Worm (Caenorhabditis elegans) whole organism, L4 larva: ENCODE data around the gene K02E11.4.

Experiments
- R02D3.7 ChIP-seq: fragments of 150-350 bp; sonication (generic microtip); optimal IDR thresholded peaks from 3 replicates; lab custom pipeline; 2014; ENCODE audit warnings: missing biosample characterization, missing genetic modification characterization
- ama-1 ChIP-seq: fragments of 150-350 bp; optimal IDR thresholded peaks from 2 replicates; lab custom pipeline; 2014; ENCODE audit warnings: inconsistent platforms, mixed read lengths
- snpc-4 ChIP-seq: fragments of 150-350 bp; optimal IDR thresholded peaks from 2 replicates; lab custom pipeline; 2014; ENCODE audit warnings: missing biosample characterization, missing genetic modification characterization

DNA sequence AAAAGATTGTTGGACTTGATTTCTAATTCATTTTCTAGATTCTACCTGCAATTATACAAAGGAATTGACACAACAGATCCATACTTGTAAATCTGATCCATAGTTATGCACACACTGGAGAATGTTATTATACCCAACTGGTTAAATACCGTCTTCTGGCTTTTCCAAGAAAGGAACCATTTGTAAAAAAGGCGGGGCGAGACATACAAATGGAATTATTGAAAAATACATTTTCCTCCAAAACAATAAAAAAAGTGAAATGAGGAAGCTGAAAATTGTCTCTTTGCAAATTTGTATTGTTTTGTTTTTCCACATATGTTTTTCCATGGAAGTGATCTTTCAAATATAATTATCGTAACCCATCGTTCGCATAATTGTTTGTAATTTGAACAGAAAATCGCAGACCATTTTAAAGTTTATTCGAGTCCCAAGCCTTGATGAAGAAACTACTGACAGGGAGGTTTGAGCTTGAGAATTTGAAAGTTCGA lies 34.3 kb upstream of the K02E11.4 start, which contains the start of the genes srt-74 and F40G12.9:
- TF ChIP-seq R02D3.7 (tag; lab: Kevin White, UChicago) (no peak), snpc-4 (tag; lab: Kevin White, UChicago) (no peak), ama-1 (lab: Kevin White, UChicago) (no peak)
